Worm (Caenorhabditis elegans) whole organism, L2 larva: ENCODE data around the gene F52E1.3.

Experiments used
- C34F6.9 ChIP-seq: fragments of 150-350 bp; optimal IDR thresholded peaks from 2 replicates; lab custom pipeline; 2014; ENCODE audit warnings: missing biosample characterization, missing genetic modification characterization
- F13H6.1 ChIP-seq: sonication (generic microtip); optimal IDR thresholded peaks from 2 replicates; lab custom pipeline; 2016; ENCODE audit warnings: missing genetic modification characterization, missing compliant biosample characterization
- ZK546.5 ChIP-seq: sonication (generic microtip); optimal IDR thresholded peaks from 2 replicates; lab custom pipeline; 2017; ENCODE audit warnings: missing biosample characterization, missing genetic modification characterization
- alr-1 ChIP-seq: fragments of 150-350 bp; optimal IDR thresholded peaks from 2 replicates; lab custom pipeline; 2014; ENCODE audit warnings: missing biosample characterization, missing genetic modification characterization
- aly-2 ChIP-seq: fragments of 150-350 bp; optimal IDR thresholded peaks from 2 replicates; lab custom pipeline; 2014; ENCODE audit warnings: missing biosample characterization, missing genetic modification characterization
- ama-1 ChIP-seq: fragments of 150-350 bp; optimal IDR thresholded peaks from 2 replicates; lab custom pipeline; 2018; ENCODE audit warnings: inconsistent platforms
- blmp-1 ChIP-seq: sonication (generic microtip); optimal IDR thresholded peaks from 2 replicates; lab custom pipeline; 2017; ENCODE audit warnings: missing genetic modification characterization, mild to moderate bottlenecking, missing compliant biosample characterization, antibody characterized with exemption, moderate library complexity; ENCODE audit not compliant: insufficient read depth
- ceh-16 ChIP-seq: fragments of 150-350 bp; optimal IDR thresholded peaks from 2 replicates; lab custom pipeline; 2014; ENCODE audit warnings: missing biosample characterization, missing genetic modification characterization
- crh-2 ChIP-seq: sonication (generic microtip); optimal IDR thresholded peaks from 2 replicates; lab custom pipeline; 2017; ENCODE audit warnings: missing biosample characterization, missing genetic modification characterization
- dmd-4 ChIP-seq: sonication (generic microtip); optimal IDR thresholded peaks from 2 replicates; lab custom pipeline; 2017; ENCODE audit warnings: missing biosample characterization, missing genetic modification characterization
- egl-27 ChIP-seq: sonication (generic microtip); optimal IDR thresholded peaks from 3 replicates; lab custom pipeline; 2017; ENCODE audit warnings: missing biosample characterization, missing genetic modification reagents, missing genetic modification characterization
- elt-1 ChIP-seq: fragments of 150-350 bp; optimal IDR thresholded peaks from 2 replicates; lab custom pipeline; 2014; ENCODE audit warnings: missing biosample characterization, missing genetic modification characterization
- fos-1 ChIP-seq: fragments of 150-350 bp; optimal IDR thresholded peaks from 2 replicates; lab custom pipeline; 2014; ENCODE audit warnings: missing biosample characterization, missing genetic modification characterization
- gmeb-1 ChIP-seq: fragments of 150-350 bp; optimal IDR thresholded peaks from 2 replicates; lab custom pipeline; 2014; ENCODE audit warnings: missing biosample characterization, missing genetic modification characterization
- lin-39 ChIP-seq: fragments of 150-350 bp; optimal IDR thresholded peaks from 2 replicates; lab custom pipeline; 2014; ENCODE audit warnings: missing biosample characterization, missing genetic modification reagents, missing genetic modification characterization
- mbf-1 ChIP-seq: sonication (generic microtip); optimal IDR thresholded peaks from 2 replicates; lab custom pipeline; 2017; ENCODE audit warnings: missing biosample characterization, missing genetic modification characterization
- mdl-1 ChIP-seq, 2 experiments: fragments of 150-350 bp in 1 of 2; sonication (generic microtip) in 1 of 2; optimal IDR thresholded peaks; 2 replicates each; lab custom pipeline; 2017; ENCODE audit warnings: missing biosample characterization in 2 of 2, missing genetic modification characterization in 2 of 2
- nhr-10 ChIP-seq: sonication (generic microtip); optimal IDR thresholded peaks from 2 replicates; lab custom pipeline; 2017; ENCODE audit warnings: missing biosample characterization, missing genetic modification characterization
- nhr-129 ChIP-seq: fragments of 150-350 bp; optimal IDR thresholded peaks from 2 replicates; lab custom pipeline; 2014; ENCODE audit warnings: missing biosample characterization, missing genetic modification characterization
- nhr-21 ChIP-seq: fragments of 150-350 bp; optimal IDR thresholded peaks from 2 replicates; lab custom pipeline; 2014; ENCODE audit warnings: missing biosample characterization, missing genetic modification characterization
- nhr-237 ChIP-seq: fragments of 150-350 bp; optimal IDR thresholded peaks from 2 replicates; lab custom pipeline; 2014; ENCODE audit warnings: missing biosample characterization, missing genetic modification characterization
- nhr-25 ChIP-seq: fragments of 150-350 bp; sonication (generic microtip); optimal IDR thresholded peaks from 3 replicates; lab custom pipeline; 2014; ENCODE audit warnings: missing biosample characterization, missing genetic modification characterization
- nhr-6 ChIP-seq: fragments of 150-350 bp; optimal IDR thresholded peaks from 2 replicates; lab custom pipeline; 2014; ENCODE audit warnings: missing biosample characterization, missing genetic modification characterization
- nhr-77 ChIP-seq: fragments of 150-350 bp; optimal IDR thresholded peaks from 2 replicates; lab custom pipeline; 2014; ENCODE audit warnings: missing biosample characterization, missing genetic modification characterization
- sem-4 ChIP-seq: fragments of 150-350 bp; optimal IDR thresholded peaks from 2 replicates; lab custom pipeline; 2014; ENCODE audit warnings: missing biosample characterization, missing genetic modification reagents, missing genetic modification characterization
- sma-3 ChIP-seq: sonication (generic microtip); optimal IDR thresholded peaks from 2 replicates; lab custom pipeline; 2016; ENCODE audit warnings: missing genetic modification reagents, missing genetic modification characterization, missing compliant biosample characterization
- sma-9 ChIP-seq, 2 experiments: fragments of 150-350 bp in 1 of 2; sonication (generic microtip) in 1 of 2; optimal IDR thresholded peaks; 2 replicates each; lab custom pipeline; 2014 to 2016; ENCODE audit warnings: missing genetic modification characterization in 2 of 2, mild to moderate bottlenecking in 1 of 2, missing biosample characterization in 1 of 2, missing compliant biosample characterization in 1 of 2, missing genetic modification reagents in 1 of 2, moderate library complexity in 1 of 2
- snpc-4 ChIP-seq: fragments of 150-350 bp; optimal IDR thresholded peaks from 2 replicates; lab custom pipeline; 2014; ENCODE audit warnings: missing biosample characterization, missing genetic modification characterization
- unc-55 ChIP-seq: fragments of 150-350 bp; sonication (generic microtip); optimal IDR thresholded peaks from 3 replicates; lab custom pipeline; 2014; ENCODE audit warnings: missing biosample characterization, missing genetic modification reagents, missing genetic modification characterization
- unc-62 ChIP-seq: fragments of 150-350 bp; optimal IDR thresholded peaks from 2 replicates; lab custom pipeline; 2014; ENCODE audit warnings: missing biosample characterization, missing genetic modification reagents, missing genetic modification characterization
- zag-1 ChIP-seq: fragments of 150-350 bp; optimal IDR thresholded peaks from 2 replicates; lab custom pipeline; 2014; ENCODE audit warnings: missing biosample characterization, missing genetic modification characterization
- ztf-1 ChIP-seq: fragments of 200-800 bp; sonication (Bioruptor generic); conservative IDR thresholded peaks from 2 replicates; pipeline ENCODE4 v1.3.6; 2022; ENCODE audit warnings: missing genetic modification characterization, missing compliant biosample characterization

The F52E1.3 gene

DNA sequence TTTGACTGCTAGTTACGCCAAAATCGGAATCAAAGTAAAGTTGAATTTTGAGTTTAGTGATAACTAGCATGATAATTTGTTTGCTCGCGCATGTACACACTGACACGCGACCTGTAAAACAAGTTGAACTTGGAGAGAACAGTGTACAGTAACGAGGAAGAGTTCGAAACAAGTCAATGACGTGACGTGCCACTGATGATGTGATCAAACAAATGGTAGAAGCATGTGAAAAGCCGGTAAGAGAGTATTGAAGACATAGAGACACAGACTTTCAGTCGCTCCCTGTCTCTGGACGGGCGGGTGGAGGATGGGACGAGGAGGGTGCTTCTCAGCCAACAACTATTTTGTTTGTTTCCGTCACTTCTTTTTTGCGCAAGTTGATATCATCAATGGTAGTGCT lies 8.6 kb downstream of the F52E1.3 start:
- peak; percentile 60 for TF ChIP-seq F13H6.1 (tag; lab: Kevin White, UChicago)
- TF ChIP-seq snpc-4 (tag; lab: Kevin White, UChicago): no peak
- TF ChIP-seq nhr-21 (tag; lab: Kevin White, UChicago): peak; percentile 2

- TF ChIP-seq nhr-6 (tag; lab: Kevin White, UChicago) (no peak), fos-1 (tag; lab: Kevin White, UChicago) (peak; percentile 10)
Measured at ce11 chrV:8403916-8404315, 9.3 kb downstream of the F52E1.3 start.

DNA sequence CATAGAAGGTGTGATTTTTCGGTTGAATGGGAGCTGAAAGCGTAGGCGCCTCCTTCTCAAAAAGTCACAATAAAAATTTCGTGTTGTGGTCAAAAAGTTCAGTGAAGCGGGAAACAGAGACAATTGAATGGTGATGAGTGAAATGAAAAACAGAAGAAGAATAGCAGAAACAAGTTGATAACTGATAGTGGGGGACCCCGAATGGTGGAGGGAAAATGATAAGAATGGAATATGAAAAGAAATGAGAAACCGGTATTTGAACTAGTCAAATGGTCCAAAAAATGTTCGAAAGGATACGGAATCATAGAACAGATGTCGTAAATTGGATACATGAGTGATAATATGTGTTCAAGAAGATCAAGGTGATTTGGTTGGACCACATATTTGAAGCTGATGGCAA lies 9.7 kb downstream of the F52E1.3 start:
- TF ChIP-seq sma-9 (GFP tag; optimal IDR thresholded peaks at IDR 0.05; lab: Kevin White, UChicago) (peak; percentile 24), sma-9 (tag; optimal IDR thresholded peaks at IDR 0.05; lab: Kevin White, UChicago) (no peak), blmp-1 (tag; lab: Kevin White, UChicago) (peak; percentile 15), nhr-10 (no peak)

DNA sequence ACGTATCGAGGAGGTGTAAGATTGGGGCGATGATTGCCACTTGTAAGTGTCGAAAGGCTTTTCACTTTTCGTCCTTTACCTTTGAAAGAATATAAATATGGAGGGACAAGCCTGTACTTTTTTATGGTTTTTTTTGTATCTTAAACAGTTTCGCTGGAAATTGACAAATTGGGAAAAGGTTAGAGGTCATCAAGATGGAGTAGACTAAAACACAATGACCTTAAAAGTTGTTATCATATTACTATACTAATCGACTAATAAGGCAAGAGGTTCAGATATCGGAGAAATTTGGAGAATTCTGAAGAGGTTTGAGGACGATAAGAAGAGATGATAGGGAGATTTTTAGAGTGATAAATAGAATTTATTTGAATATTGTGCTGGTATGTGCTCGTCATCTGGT lies 11.6 kb downstream of the F52E1.3 start:
- no peak for TF ChIP-seq nhr-77 (tag; lab: Kevin White, UChicago)
- TF ChIP-seq egl-27 (tag; lab: Kevin White, UChicago): no peak
- TF ChIP-seq unc-55: no peak
- peak; percentile 24 for TF ChIP-seq nhr-25 (tag; lab: Kevin White, UChicago)
- no peak for TF ChIP-seq nhr-10

DNA sequence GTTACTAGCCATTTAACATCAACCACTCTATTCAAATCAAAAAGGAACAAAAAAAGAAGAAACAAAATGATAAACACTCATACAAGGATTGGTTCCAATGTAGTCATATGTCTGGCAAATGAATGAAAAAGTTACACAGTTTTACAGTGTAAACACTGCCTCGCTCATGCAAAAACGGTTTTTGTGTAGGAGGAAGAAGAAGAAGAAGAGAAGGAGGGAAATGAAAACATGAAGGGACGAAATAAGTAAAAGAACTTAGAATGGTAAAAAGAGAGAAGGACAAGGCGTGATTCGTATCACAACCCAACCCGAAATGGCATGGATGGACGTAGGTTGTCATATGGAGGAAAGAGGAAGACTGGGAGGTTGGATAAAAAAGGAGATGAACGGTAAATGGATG lies 12.3 kb downstream of the F52E1.3 start:
- TF ChIP-seq nhr-6 (tag; lab: Kevin White, UChicago): no peak
- no peak for TF ChIP-seq fos-1 (tag; lab: Kevin White, UChicago)
- TF ChIP-seq crh-2: no peak
- TF ChIP-seq gmeb-1: no peak
- no peak for TF ChIP-seq aly-2 (tag; lab: Kevin White, UChicago)
- TF ChIP-seq nhr-25 (tag; lab: Kevin White, UChicago): peak; percentile 31
- no peak for TF ChIP-seq sma-3
- TF ChIP-seq C34F6.9: no peak
- TF ChIP-seq sma-9 (GFP tag; optimal IDR thresholded peaks at IDR 0.05; lab: Kevin White, UChicago): peak; percentile 13
- TF ChIP-seq sma-9 (tag; optimal IDR thresholded peaks at IDR 0.05; lab: Kevin White, UChicago): no peak
- no peak for TF ChIP-seq sem-4
- no peak for TF ChIP-seq ceh-16 (tag; lab: Kevin White, UChicago)
- no peak for TF ChIP-seq mbf-1 (tag; lab: Kevin White, UChicago)
- TF ChIP-seq dmd-4 (tag; lab: Kevin White, UChicago): no peak
- peak; percentile 66 for TF ChIP-seq nhr-129
- no peak for TF ChIP-seq nhr-237
- no peak for TF ChIP-seq nhr-10
- no peak for TF ChIP-seq lin-39 (tag; lab: Kevin White, UChicago)
- TF ChIP-seq ama-1 (lab: Kevin White, UChicago): no peak
- TF ChIP-seq unc-55: no peak
- TF ChIP-seq ztf-1: no peak
- no peak for TF ChIP-seq nhr-21 (tag; lab: Kevin White, UChicago)
- TF ChIP-seq unc-62 (GFP tag; lab: Kevin White, UChicago): no peak
- peak; percentile 0 for TF ChIP-seq blmp-1 (tag; lab: Kevin White, UChicago)
- no peak for TF ChIP-seq ZK546.5 (tag; lab: Kevin White, UChicago)

- TF ChIP-seq nhr-10 (no peak), ZK546.5 (tag; lab: Kevin White, UChicago) (no peak), nhr-237 (no peak), sma-3 (no peak), nhr-77 (tag; lab: Kevin White, UChicago) (no peak), elt-1 (tag; lab: Kevin White, UChicago) (no peak), mdl-1 (tag; optimal IDR thresholded peaks at IDR 0.05; lab: Kevin White, UChicago) (no peak), zag-1 (tag; lab: Kevin White, UChicago) (no peak), unc-55 (no peak), C34F6.9 (no peak), blmp-1 (tag; lab: Kevin White, UChicago) (peak; percentile 78), nhr-21 (tag; lab: Kevin White, UChicago) (peak; percentile 13), ceh-16 (tag; lab: Kevin White, UChicago) (no peak), fos-1 (tag; lab: Kevin White, UChicago) (peak; percentile 17), aly-2 (tag; lab: Kevin White, UChicago) (no peak), alr-1 (tag; lab: Kevin White, UChicago) (no peak), F13H6.1 (tag; lab: Kevin White, UChicago) (no peak)
Measured at ce11 chrV:8409594-8409993, 15.0 kb downstream of the F52E1.3 start.
